Fruit fly (Drosophila melanogaster) whole organism: ENCODE data around the gene CG34313.

Source experiments
- Dll ChIP-seq: fragments of >200 bp; optimal IDR thresholded peaks from 2 replicates; lab custom pipeline; 2017
- pan ChIP-seq: fragments of >200 bp; optimal IDR thresholded peaks from 2 replicates; lab custom pipeline; 2017
- psq ChIP-seq: fragments of >200 bp; optimal IDR thresholded peaks from 2 replicates; lab custom pipeline; 2017

DNA sequence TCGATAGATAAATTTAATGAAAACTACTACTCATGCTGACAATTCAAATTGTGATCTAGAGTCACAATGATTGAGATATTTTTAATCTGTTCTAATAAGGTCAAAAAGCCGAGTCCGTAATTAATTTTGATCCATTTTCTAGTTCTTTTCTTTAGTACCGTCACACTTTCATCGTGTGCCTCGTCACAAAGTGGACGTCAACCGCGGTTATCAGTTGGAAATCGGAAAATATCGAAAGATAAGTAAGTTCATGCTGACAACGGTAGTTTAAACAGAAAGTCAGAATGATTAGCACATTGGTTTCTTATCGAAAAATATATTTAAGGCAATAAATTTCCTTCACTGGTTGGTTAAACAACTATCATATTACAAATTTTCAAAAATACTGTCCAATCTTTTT lies 28.9 kb upstream of the CG34313 start:
- TF ChIP-seq psq (lab: Kevin White, UChicago), result no peak
- no peak for TF ChIP-seq Dll (lab: Kevin White, UChicago)
- no peak for TF ChIP-seq pan
